Fruit fly (Drosophila melanogaster) whole organism, pupa: ENCODE measurements around the gene CG15202.

Experiments
- CG10348 ChIP-seq: fragments of 200-800 bp; sonication (Bioruptor generic); IDR thresholded peaks from 2 replicates; pipeline ENCODE4 v1.3.6; 2022; ENCODE audit warnings: missing biosample characterization, missing genetic modification characterization
- CG12605 ChIP-seq: fragments of 200-800 bp; sonication (Bioruptor generic); IDR thresholded peaks from 2 replicates; pipeline ENCODE4 v1.3.6; 2022; ENCODE audit warnings: missing biosample characterization, missing genetic modification characterization
- CG13204 ChIP-seq: fragments of 200-800 bp; sonication (Bioruptor generic); optimal IDR thresholded peaks from 2 replicates; lab custom pipeline; 2018; ENCODE audit warnings: missing biosample characterization, mild to moderate bottlenecking, missing genetic modification characterization, moderate library complexity
- CG34367 ChIP-seq: fragments of 200-800 bp; sonication (Bioruptor generic); optimal IDR thresholded peaks from 2 replicates; lab custom pipeline; 2018; ENCODE audit warnings: missing biosample characterization, mild to moderate bottlenecking, missing genetic modification characterization
- CG4496 ChIP-seq: fragments of 200-800 bp; sonication (Bioruptor generic); IDR thresholded peaks from 3 replicates; pipeline ENCODE4 v1.3.6; 2022; ENCODE audit warnings: missing biosample characterization, missing genetic modification characterization
- CG8159 ChIP-seq: fragments of 200-800 bp; sonication (Bioruptor generic); optimal IDR thresholded peaks from 3 replicates; lab custom pipeline; 2018; ENCODE audit warnings: missing biosample characterization, mild to moderate bottlenecking, missing genetic modification characterization, moderate library complexity
- CG9948 ChIP-seq: fragments of 200-800 bp; sonication (Bioruptor generic); optimal IDR thresholded peaks from 2 replicates; lab custom pipeline; 2018; ENCODE audit warnings: missing biosample characterization, mild to moderate bottlenecking, missing genetic modification characterization, moderate library complexity
- D1 ChIP-seq: fragments of 200-800 bp; sonication (Bioruptor generic); optimal IDR thresholded peaks from 2 replicates; lab custom pipeline; 2018; ENCODE audit warnings: missing biosample characterization, mild to moderate bottlenecking, missing genetic modification characterization, moderate library complexity
- Ets98B ChIP-seq: fragments of 200-800 bp; sonication (Bioruptor generic); IDR thresholded peaks from 2 replicates; pipeline ENCODE4 v1.3.6; 2022; ENCODE audit warnings: missing biosample characterization, missing genetic modification characterization
- gl ChIP-seq: fragments of 200-800 bp; sonication (Bioruptor generic); optimal IDR thresholded peaks from 2 replicates; lab custom pipeline; 2018; ENCODE audit warnings: missing biosample characterization, mild to moderate bottlenecking, missing genetic modification characterization
- rn ChIP-seq: fragments of 200-800 bp; sonication (Bioruptor generic); IDR thresholded peaks from 2 replicates; pipeline ENCODE4 v1.3.6; 2022; ENCODE audit warnings: missing biosample characterization, missing genetic modification characterization

dm6 chrX:11124126-11124748, 18.1 kb upstream of the CG15202 start, which contains the start of gene CG11122:
- TF ChIP-seq CG9948 (tag; lab: Kevin White, UChicago), result no peak
- TF ChIP-seq CG10348, result no peak
- no peak for TF ChIP-seq Ets98B (GFP tag; lab: Robert Waterston, UW)
- no peak for TF ChIP-seq D1
- TF ChIP-seq CG4496, result peak; percentile 36; the same call in 1 of the 3 replicates
- TF ChIP-seq CG12605 (GFP tag; lab: Robert Waterston, UW), result no peak
- TF ChIP-seq rn (GFP tag; lab: Robert Waterston, UW), result no peak
- no peak for TF ChIP-seq CG34367
- no peak for TF ChIP-seq CG8159 (tag; lab: Kevin White, UChicago)
- TF ChIP-seq CG13204 (GFP tag; lab: Kevin White, UChicago), result no peak
- no peak for TF ChIP-seq gl (tag; lab: Kevin White, UChicago)
